Fruit fly (Drosophila melanogaster) whole organism, larva: ENCODE data around the gene Karl.

Experiments used
- noc ChIP-seq: fragments of 200-800 bp; sonication (Bioruptor generic); optimal IDR thresholded peaks from 3 replicates; lab custom pipeline; 2019; ENCODE audit warnings: missing biosample characterization, mild to moderate bottlenecking, missing genetic modification characterization, moderate library complexity

The Karl gene

DNA sequence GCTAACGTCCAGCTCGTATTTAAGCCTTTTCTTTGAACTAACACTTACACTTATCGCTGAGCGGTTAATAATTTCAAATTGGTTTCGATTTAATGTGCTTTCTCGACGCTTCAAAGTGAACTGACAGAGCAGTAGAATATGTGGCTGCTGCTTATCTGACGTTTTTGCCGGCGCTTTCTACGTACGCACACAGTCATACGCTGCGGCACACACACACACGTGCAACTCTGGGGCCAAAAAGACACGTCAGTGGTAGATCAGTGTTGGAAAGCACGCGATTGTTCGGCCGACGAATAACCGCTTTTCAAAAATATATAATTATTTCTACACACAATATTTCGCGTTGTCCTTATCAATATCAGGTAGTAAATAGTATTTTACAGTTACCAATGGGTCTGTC lies 19.0 kb downstream of the Karl start:
- peak; percentile 8 for TF ChIP-seq noc

DNA sequence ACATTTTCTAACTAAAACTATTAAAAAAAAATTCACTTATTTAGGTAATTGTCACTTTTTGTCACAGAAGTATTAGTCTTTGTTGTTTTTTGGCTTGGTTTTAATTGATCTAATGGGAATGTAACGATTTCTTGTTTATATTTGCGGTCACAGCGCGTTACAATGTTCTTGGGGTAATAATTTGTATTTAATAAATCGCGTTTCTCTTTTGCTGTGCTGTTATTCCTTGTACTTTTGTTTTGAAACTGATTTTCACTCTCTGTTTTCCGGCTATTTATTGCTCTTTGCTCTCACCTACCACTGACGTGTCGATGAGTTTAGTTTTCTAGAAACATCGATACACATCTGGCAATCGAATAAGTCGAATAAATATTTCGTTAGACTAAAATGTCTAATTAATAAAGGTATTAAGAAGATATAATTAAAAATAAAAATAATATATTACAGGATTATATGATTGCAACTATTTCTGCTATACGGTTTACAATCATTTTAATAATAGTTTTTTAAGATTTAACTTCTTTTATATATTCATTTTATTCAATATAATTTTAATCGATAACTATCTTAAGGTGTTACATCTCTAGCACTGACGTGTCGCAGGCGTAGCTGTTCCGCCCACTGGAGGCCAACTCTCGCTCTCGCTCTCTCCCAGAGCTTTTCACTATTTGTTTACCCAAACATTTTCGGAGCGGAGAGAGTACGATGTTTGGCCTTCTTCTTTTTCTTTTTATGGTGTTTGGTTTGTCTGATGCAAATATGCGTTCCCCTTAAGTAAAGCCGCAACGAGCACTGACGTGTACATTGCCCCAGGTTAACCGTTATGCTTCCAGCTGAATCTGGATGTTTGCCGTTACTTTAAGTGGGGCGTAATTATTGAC lies 19.9 kb downstream of the Karl start, which contains the start of gene Hsc70-3:
TSS of gene Hsc70-3 (minus strand) at position 251 of the 881 bp plus-strand sequence.
- TF ChIP-seq noc, result peak; percentile 54

DNA sequence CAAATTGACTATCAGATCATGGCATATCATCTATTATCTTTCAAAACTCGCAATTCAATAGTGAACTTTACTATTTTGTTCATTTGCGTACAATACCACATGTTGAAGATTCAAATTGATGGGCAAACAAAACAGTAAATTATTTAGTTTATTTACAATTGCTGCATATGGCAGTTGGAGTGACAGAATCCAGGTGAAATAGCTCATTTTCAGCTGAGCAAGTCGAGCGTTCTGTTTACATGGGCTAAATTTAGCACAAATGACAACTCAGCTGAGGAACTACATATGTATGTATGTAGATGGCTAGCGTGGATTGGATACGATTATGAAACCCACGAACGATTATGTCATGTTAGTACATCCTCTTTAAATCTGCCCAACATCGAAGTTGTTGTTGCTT lies 25.6 kb downstream of the Karl start:
- TF ChIP-seq noc, result no peak

DNA sequence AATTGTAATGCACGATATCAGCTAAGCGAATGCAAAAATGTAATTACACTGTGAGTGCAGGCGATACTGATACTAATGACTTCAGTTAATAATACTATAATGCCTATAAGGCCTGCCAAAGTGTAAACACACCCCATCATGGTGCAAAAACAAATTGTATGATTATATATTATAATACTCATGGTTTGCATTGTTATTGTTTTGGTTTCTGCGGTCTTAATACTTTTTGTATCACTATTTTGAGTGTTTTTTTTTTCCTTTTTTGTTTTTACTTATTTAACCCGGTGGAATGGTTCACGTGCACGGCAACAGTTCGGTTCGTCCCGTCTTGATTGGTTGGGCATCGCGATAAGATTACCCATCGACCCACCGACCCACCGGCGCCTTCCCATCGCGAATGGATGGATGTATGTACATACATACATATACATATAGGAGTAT lies 26.6 kb downstream of the Karl start:
- no peak for TF ChIP-seq noc

DNA sequence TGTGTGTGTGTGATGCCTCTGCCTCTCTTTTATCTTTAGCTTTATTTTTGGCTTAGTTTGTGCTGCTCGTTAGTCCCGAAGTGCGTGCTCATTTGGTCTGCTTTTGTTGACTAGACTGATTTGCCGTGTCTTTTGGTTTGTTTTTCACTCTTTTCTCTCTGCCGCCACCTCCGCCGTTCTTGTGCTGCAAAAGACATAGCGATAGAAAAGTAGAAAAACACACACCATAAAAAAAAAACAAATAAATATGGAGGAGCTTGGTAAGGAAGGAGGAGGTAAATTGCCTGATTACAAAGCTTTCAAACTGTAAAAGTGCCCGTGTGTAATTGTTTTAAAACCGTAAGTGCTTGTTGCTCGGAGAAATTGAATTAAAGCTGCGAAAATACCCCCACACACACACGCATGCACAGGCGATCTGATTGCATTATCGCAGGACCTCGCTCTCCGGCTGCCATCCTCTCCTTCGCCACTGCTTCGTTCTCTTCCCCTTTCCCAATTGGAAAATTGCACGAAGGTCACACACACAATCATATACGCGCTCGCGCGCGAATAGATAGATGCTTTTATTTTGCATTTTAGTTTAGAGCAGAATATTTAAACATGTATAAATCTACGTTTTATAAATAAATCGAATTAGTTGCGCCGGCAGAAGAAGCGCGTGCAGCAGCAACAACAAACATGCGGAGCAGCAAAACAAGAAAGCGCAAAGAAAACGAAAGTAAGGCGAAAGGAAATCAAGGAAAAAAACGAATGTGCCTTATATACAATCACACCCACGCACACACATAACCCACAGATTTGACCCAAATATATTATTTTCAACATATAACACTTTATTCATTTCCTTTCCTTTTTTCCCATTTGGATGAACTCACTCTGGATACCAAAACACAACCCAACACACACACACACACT lies 28.4 kb downstream of the Karl start:
- TF ChIP-seq noc, result no peak

DNA sequence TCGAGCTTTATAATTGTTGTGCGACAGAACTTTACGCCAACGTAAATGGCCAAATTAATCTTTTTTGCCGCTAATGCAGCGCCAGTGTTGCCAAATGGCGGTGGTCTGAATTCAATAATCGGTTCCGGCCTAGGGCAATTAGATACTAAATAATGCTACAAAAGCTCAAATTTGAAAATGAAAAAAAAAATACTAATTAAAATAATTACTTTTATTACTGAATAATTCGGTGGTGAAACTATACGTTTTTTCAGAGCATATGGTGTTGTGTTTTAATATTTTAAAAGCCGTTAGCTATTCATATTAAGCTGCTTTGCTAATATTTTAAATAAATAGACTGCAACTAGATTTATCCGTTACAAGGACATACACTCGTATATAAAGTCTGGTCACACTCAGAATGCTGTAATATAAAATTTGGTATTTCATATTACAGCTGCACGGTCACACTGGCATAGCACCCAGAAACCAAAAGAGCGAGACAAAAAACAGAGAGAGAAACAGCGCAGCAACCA lies 29.3 kb downstream of the Karl start, which contains the start of the genes CG1578 and rudhira:
TSS of gene CG1578 (minus strand) at position 118 of the 515 bp plus-strand sequence.
TSS of gene rudhira (plus strand) at position 465 of the 515 bp plus-strand sequence.
- TF ChIP-seq noc, result no peak

DNA sequence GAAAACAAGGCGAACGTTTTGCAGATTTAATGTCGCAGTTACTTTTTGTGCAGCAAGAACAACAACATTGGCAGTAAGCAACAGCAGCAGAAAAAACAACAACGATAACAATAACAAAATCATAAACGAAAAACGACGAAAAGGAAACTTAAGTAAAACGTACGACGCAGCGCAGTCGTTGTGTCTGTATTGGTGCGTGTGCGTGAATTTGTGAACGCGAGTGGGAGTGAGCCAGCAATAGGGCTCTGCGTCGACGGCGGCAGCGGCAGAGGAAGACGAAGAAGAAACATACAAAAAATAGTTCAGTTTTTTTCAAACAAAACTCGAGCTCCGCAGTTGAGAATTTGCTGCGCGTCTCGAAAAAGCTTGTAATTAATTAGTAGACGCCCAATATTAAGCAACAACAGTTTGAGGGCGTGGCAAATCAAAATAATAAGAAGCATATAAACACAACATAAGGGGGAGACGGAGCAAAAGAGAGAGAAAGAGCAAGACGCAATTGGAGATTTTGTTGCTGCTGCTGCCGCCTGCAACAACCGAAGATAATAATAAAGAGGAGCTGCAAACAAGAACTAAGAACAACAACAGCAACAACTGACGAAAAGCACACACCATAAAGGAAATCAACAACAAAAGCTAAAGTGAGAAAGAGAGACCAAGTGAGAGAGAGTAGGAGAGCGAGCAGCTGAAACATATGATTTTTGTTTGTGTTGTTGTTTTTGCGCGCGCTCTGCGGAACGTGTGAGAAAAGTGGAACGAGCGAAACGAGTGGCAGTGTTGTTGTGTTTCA lies 30.2 kb downstream of the Karl start:
- no peak for TF ChIP-seq noc

DNA sequence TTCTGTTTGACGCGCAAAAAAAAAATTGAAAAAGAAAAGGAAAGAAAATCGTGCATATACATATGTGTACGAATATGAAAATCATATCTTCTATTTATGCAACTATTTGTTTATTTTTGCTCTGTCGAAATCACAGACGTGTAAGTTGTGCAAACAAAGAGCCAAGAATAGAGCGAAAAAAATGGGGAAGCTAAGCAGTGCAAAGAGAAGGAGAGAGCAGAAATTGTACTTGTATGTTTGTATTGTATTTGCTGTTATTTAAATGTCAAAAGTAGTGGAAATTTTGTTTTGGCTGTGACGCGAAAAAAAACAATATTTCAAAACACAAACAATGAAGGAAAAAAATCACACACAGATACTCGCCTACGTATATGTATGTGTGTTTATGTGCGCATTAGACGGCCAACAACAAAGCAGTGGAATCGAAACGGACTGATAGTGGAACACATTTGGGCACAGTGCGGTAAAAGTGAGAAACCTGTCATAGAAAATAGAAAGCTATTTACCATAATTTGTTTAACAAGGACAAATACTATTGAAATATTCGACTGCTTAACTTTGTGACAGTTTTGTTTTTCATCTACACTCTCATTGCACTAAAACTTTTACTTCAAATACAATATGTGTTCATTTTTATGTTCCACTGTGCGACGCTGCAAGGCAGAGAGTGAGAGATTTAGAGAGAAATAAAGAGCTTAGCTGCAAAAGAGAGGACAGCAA lies 31.0 kb downstream of the Karl start:
- peak; percentile 93 for TF ChIP-seq noc

DNA sequence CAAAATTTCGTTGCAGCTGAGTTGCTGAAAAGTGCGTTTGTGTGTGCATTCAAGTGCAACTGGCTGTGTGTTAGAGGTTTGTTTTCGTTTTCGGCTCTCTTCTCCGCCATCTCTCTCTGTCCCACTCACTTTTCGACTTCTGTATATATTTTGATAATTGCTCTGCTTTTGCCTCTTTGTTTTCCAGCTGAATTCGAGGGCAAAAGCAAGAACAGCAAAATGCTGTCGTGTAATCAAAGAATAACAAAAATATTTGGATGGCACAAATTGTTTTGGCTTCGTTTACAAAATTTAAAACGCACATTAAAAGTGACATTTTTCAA lies 31.5 kb downstream of the Karl start:
- TF ChIP-seq noc, result no peak

DNA sequence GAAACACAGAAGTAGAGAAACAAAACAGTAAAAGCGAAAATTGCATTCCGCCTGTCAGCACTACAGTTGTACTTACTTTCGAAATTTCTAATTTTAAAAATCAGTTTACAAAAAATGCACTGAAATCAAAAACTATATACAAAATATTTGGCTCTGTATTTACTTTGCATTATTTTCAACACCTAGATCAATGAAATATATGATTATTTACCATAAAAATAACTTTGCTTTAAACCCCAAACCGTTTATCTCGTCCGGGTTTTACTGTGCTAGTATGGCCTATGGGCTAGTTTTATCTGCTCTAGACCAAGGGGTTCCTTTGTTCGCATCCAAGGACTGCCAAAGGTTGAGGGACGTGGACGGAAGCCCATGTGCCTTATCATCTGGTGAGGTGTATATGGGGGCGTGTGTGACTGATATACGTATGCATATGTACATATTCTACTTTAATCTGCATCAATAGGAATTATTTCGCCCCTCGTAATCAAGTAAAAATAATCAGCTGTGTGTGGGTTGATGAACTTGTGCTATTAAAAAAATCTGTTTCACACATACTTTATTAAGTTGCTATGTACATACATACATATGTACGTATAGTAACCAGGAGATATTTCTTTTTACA lies 32.2 kb downstream of the Karl start:
- TF ChIP-seq noc, result no peak

DNA sequence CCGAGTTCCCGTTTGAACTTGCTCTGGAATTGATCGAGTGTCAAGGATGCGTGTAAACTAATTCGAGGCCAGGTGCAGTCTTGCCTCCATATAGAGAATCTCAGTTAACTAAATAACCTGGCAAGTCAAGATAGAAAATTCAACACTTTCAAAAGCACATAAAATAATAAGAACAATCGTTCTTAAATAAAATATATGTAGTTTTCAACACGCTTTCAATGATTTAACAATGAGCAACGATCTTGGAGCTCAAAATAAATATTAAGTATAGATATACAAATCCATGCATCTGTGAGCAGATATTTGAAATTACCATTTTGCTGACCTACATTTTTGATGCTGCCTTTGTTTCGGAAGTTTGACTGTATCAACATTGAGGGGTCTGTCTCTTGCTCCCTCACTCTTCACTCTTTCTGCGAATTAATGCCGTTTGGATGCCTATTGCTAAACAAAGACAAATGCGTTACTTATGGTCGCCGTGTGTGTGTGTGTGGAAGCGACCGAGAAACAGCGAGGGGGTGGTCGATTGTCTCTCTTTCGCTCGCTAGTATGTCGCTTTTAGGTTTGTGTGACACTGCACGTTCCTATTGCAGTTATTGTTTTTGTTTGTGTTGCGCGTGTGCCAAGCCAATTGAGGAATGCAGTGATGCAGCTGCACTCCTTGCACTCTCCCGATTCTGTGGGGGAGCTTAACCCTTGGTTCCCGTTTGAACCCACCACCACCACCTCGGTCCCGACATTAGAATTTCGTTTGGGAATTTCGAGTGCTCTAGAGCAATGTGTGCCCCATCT lies 33.3 kb downstream of the Karl start:
- peak; percentile 41 for TF ChIP-seq noc

DNA sequence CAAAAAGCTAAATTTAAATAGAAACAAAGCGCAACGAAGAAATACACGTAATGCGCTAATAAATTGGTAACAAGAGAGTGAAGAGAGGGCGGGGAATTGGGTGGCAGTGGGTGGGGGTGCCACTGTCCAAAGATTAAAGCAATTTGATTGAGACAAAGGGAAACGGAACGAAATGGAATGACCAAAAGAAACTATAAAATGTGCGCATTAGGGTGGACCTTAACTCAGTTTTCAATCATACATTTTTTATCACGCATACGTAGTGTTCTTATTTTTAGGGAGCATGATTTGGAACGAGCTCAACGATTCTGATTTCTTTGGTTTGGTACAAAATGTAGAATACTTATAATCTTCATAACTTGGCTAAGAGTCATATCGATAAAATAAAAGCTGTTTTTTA lies 34.8 kb downstream of the Karl start:
- TF ChIP-seq noc, result peak; percentile 11

DNA sequence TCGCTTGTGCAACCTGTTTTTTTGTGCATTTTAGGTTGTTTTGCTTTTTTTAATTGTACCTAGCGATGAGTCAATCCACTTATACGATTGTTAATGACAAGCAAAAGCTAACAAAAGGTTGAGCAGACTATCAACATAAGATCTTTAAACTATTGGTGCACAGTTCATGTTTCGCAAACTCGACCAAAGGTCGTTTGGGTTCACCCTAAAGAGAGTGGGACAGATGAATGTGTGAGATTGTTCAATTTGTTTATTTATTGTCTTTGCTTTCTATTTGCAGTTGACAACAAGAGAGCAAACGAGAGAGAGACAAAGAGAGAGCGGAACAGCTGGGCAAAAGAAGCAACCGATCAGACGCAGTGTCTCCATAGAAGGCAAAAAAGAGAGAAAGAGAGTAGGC lies 35.8 kb downstream of the Karl start:
- TF ChIP-seq noc, result no peak

DNA sequence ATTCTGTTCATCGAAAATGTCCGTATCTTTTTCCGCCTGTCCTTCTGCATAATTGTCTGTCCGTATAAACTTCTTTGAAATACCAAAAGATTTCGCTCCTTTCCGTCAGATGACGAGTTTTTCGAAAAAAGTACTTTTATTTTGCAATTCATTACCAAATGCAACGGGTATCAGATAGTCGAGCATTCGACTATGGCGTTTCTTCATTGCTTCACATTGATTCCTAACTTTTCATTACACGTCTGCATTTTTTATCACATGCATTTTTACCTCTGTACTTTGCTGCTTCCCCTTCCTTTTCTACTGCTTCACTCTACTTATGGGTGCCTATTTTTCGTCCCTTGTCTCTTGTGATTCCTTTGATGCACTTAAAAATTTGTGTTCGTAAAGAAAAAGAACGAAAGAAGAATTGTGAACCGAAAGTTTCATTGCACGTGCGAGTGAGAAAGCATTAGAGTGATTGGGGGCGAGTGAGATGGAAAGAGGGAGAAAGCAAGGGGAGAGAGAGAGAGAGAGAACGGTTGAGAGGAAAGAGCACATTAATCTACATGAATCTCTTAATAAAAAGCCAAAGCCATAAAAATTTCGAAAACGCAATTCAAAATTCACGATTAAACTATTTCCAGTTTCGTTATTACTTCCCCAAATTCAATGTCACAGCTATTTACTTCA lies 41.3 kb downstream of the Karl start:
- TF ChIP-seq noc, result no peak
